Worm (Caenorhabditis elegans): Measurements from ENCODE around the gene W05H9.4.

- TF ChIP-seq ztf-11 (tag; optimal IDR thresholded peaks at IDR 0.05) (peak; percentile 2), ces-1 (GFP tag; optimal IDR thresholded peaks at IDR 0.05) (peak; percentile 57), lin-13 (tag; optimal IDR thresholded peaks at IDR 0.05) (peak; percentile 10), unc-62 (GFP tag; optimal IDR thresholded peaks at IDR 0.05) (no peak), cnd-1 (tag; optimal IDR thresholded peaks at IDR 0.05) (peak; percentile 52), elt-3 (tag; optimal IDR thresholded peaks at IDR 0.05) (no peak), elt-1 (tag; optimal IDR thresholded peaks at IDR 0.05; ENCODE audit: borderline replicate concordance, insufficient read depth) (no peak), blmp-1 (tag; optimal IDR thresholded peaks at IDR 0.05) (no peak), nhr-237 (tag; optimal IDR thresholded peaks at IDR 0.05) (no peak), nhr-28 (tag; optimal IDR thresholded peaks at IDR 0.05) (no peak), ceh-39 (tag; optimal IDR thresholded peaks at IDR 0.05) (peak; percentile 71), nhr-76 (tag; optimal IDR thresholded peaks at IDR 0.05) (no peak), bed-3 (GFP tag; optimal IDR thresholded peaks at IDR 0.05) (no peak)
Observed at ce11 chrX:6263194-6263698, at the start of gene W05H9.4.

All from whole organism, mixed stage, embryonic.